Worm (Caenorhabditis elegans): ENCODE measurements around the gene cpna-5.

DNA sequence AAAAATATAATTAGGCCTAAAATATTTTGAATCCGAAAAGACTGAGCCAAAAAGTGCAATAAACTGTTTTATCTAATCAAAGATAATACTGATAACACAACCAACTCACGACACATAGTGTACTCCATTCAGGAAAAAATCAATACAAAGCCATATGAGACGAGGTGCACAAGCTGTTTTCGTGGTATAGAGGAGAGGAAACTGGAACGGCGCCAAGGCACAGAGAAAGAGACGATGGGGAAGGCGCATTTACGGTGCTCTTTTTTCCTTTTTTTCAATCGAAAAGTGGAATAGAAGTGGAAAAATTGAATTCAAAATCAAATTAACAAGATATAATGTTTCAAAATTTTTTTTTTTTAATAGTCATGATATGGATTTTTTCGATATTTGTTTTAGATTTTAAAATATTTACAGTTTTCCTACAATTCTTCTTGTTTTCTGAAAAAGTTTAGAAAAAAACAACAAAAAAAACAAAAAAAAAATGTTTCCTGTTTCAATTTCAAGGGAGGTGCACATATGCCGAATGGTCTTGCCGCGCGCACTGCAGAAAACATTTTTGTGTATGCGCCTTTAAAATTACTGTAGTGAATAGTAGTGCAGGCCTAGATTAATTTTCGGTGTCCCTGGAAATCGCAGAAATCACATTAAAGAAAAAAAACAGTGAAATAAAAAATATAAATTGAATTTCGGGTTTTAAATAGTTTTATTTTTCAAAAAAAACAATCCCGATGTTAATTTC is 40.2 kb upstream of the cpna-5 start, which contains the start of gene B0228.7:
- TF ChIP-seq ceh-20 (GFP tag; IDR thresholded peaks at IDR 0.05), result no peak
- TF ChIP-seq R02D3.7 (tag; optimal IDR thresholded peaks at IDR 0.05), result no peak
- TF ChIP-seq tag-97 (GFP tag; IDR thresholded peaks at IDR 0.05), result no peak
- TF ChIP-seq set-16 (GFP tag; IDR thresholded peaks at IDR 0.05), result no peak
- no peak for TF ChIP-seq ZK546.5 (tag; optimal IDR thresholded peaks at IDR 0.05)
- no peak for TF ChIP-seq nhr-237 (tag; optimal IDR thresholded peaks at IDR 0.05)
- no peak for TF ChIP-seq hmg-1.1 (GFP tag; IDR thresholded peaks at IDR 0.05)
- TF ChIP-seq lin-13 (GFP tag; optimal IDR thresholded peaks at IDR 0.05), result no peak
- TF ChIP-seq unc-130 (GFP tag; optimal IDR thresholded peaks at IDR 0.05), result no peak
- TF ChIP-seq snpc-1.2 (GFP tag; IDR thresholded peaks at IDR 0.05), result no peak
- no peak for TF ChIP-seq pqm-1 (tag; optimal IDR thresholded peaks at IDR 0.05)
- peak; percentile 33 for TF ChIP-seq ceh-28 (tag; optimal IDR thresholded peaks at IDR 0.05)
- TF ChIP-seq nhr-76 (tag; optimal IDR thresholded peaks at IDR 0.05), result no peak
- no peak for TF ChIP-seq ztf-11 (tag; optimal IDR thresholded peaks at IDR 0.05)
